Fruit fly (Drosophila melanogaster) S2 (cell line): ENCODE data around the gene Pfdn1.

Experiments used
- CG8478 ChIP-seq: fragments of >200 bp; optimal IDR thresholded peaks from 2 replicates; lab custom pipeline; 2018
- CTCF ChIP-seq, 2 experiments: fragments of >200 bp; optimal IDR thresholded peaks; 2 replicates each; lab custom pipeline; 2018

dm6 chr2L:6070656-6071231 is 1.9 kb downstream of the Pfdn1 start, which contains the start of the genes CG9154 and Kr-h2:
- TF ChIP-seq CG8478 (no peak), CTCF (optimal IDR thresholded peaks at IDR 0.05; lab: Kevin White, UChicago) (peak in 1 of 2 experiments; percentile 37)
